Fruit fly (Drosophila melanogaster) whole organism: ENCODE results near the gene CG5412.

ENCODE experiments used
- CG8478 ChIP-seq: fragments of >200 bp; optimal IDR thresholded peaks from 2 replicates; lab custom pipeline; 2018; ENCODE audit warnings: inconsistent platforms
- Dll ChIP-seq: fragments of >200 bp; optimal IDR thresholded peaks from 2 replicates; lab custom pipeline; 2017
- EcR ChIP-seq, 2 experiments: fragments of >200 bp; optimal IDR thresholded peaks; 2 replicates each; lab custom pipeline; 2017; ENCODE audit warnings: missing biosample characterization in 2 of 2, missing genetic modification characterization in 2 of 2, missing genetic modification reagents in 2 of 2
- pan ChIP-seq: fragments of >200 bp; optimal IDR thresholded peaks from 2 replicates; lab custom pipeline; 2017
- psq ChIP-seq: fragments of >200 bp; optimal IDR thresholded peaks from 2 replicates; lab custom pipeline; 2017
- usp ChIP-seq: fragments of >200 bp; optimal IDR thresholded peaks from 2 replicates; lab custom pipeline; 2017; ENCODE audit warnings: missing biosample characterization, missing genetic modification characterization, mixed read lengths

Gene CG5412

DNA sequence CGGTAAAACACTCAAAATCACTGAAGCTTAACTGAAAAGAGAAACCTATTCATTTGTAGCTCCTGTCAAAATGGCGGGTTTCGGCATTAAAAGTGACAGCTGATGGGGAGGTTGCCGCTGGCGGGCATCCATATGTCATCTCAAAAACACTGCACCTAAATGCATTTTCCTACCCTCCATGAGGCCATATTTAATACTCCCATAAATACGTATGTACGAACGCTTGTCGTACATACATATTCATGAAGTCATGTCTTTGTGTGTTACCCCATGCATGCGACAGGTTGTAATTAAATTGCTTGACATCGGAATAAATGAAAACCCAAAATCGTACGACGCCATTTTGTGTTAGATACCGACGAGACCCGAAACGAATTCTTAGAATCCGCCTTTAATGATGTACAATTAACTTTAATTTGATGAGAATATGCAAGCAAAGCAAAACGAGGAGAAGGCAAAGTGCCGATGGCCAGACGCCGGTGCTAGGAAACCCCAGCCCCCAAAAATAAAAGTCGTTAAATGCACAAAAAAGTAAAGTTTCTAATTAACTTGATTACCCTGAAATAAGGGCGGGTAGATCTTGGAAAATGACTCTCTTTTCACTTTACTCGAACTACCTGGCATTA lies 19.6 kb downstream of the CG5412 start:
- no peak for TF ChIP-seq pan (lab: Kevin White, UChicago)
- no peak for TF ChIP-seq CG8478 (lab: Kevin White, UChicago)
- no peak for TF ChIP-seq Dll (lab: Kevin White, UChicago)
- TF ChIP-seq usp (GFP tag; lab: Kevin White, UChicago), result no peak
- no peak for TF ChIP-seq EcR (GFP tag; optimal IDR thresholded peaks at IDR 0.05; lab: Kevin White, UChicago)
- no peak for TF ChIP-seq psq

- no peak for TF ChIP-seq usp (GFP tag; lab: Kevin White, UChicago)
- TF ChIP-seq pan (lab: Kevin White, UChicago), result no peak
- no peak for TF ChIP-seq CG8478 (lab: Kevin White, UChicago)
- no peak for TF ChIP-seq psq
- no peak for TF ChIP-seq Dll (lab: Kevin White, UChicago)
- no peak for TF ChIP-seq EcR (GFP tag; optimal IDR thresholded peaks at IDR 0.05; lab: Kevin White, UChicago)
Observed at dm6 chr3R:20597407-20598325, 20.8 kb downstream of the CG5412 start.

DNA sequence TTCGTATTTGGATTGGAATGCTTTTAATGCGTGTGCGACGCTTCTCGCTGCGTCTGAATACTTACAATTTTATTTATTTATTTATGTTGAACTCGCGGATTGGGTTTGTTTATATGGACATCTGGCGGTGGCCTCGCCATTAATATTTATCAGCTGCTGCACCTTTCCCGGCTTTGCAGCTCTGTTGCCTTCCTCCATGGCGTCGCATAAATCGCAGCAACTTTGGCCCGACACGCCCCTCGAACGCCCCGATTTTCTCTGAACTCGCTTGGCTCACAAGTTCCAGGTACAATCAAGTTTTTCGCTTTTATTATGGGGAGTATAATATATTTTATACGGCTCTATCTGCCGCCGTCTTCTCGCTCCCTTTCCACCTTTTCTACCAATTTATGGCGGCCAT lies 23.3 kb downstream of the CG5412 start:
- TF ChIP-seq psq (no peak), EcR (GFP tag; optimal IDR thresholded peaks at IDR 0.05; lab: Kevin White, UChicago) (no peak), Dll (lab: Kevin White, UChicago) (no peak), CG8478 (lab: Kevin White, UChicago) (no peak), usp (GFP tag; lab: Kevin White, UChicago) (no peak), pan (lab: Kevin White, UChicago) (no peak)

dm6 chr3R:20602599-20602998 lies 25.7 kb downstream of the CG5412 start:
- no peak for TF ChIP-seq usp (GFP tag; lab: Kevin White, UChicago)
- no peak for TF ChIP-seq CG8478 (lab: Kevin White, UChicago)
- TF ChIP-seq EcR (GFP tag; optimal IDR thresholded peaks at IDR 0.05; lab: Kevin White, UChicago), result no peak
- TF ChIP-seq Dll (lab: Kevin White, UChicago), result no peak
- no peak for TF ChIP-seq pan (lab: Kevin White, UChicago)
- no peak for TF ChIP-seq psq

DNA sequence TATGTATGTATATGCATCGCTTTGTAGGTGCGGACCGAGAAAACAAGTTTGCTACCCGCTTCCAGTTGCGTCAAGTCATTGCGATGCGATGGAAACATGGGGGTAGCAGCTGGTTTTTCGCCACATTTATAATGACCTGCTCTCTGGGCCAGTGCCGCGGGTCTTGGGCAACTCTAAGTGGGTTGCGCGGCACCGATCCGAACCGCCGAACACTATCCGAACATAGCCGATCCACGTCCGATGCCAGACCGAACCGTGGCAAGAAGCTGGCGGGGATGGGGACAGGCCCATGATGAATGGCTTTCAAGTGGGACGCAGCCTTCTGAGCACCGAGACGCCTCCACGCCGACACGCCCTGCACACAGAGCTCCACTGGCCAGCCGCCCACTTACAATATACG lies 27.2 kb downstream of the CG5412 start:
- TF ChIP-seq CG8478 (lab: Kevin White, UChicago) (no peak), EcR (GFP tag; optimal IDR thresholded peaks at IDR 0.05; lab: Kevin White, UChicago) (no peak), pan (lab: Kevin White, UChicago) (no peak), Dll (lab: Kevin White, UChicago) (no peak), usp (GFP tag; lab: Kevin White, UChicago) (no peak), psq (no peak)

dm6 chr3R:20605078-20605477 lies 28.2 kb downstream of the CG5412 start:
- TF ChIP-seq CG8478 (lab: Kevin White, UChicago) (no peak), usp (GFP tag; lab: Kevin White, UChicago) (no peak), pan (lab: Kevin White, UChicago) (no peak), Dll (lab: Kevin White, UChicago) (no peak), EcR (GFP tag; optimal IDR thresholded peaks at IDR 0.05; lab: Kevin White, UChicago) (no peak), psq (no peak)

- TF ChIP-seq CG8478 (lab: Kevin White, UChicago), result no peak
- TF ChIP-seq pan (lab: Kevin White, UChicago), result no peak
- no peak for TF ChIP-seq psq
- TF ChIP-seq usp (GFP tag; lab: Kevin White, UChicago), result no peak
- no peak for TF ChIP-seq Dll (lab: Kevin White, UChicago)
- no peak for TF ChIP-seq EcR (GFP tag; optimal IDR thresholded peaks at IDR 0.05; lab: Kevin White, UChicago)
Observed at dm6 chr3R:20605562-20606155, 28.8 kb downstream of the CG5412 start.

DNA sequence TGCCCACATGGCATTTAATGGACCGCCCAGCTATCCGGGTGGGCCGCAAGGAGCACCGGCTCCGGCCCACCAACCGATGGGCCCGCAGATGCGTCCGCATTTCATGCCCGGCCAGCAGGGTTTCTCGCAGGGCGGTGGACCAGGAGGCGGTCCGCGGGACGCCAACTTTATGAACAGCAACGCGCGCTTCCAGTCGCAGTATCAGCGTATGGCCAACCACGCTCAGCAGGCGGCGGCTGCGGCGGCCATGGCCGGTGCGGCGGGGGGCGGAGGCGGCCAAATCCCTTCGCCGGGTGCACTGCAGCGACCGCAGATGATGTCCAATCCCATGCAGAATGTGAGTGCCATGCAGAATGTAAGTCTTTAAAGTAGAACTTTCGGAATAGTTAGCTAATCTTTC lies 31.3 kb downstream of the CG5412 start:
- TF ChIP-seq psq (no peak), pan (lab: Kevin White, UChicago) (no peak), CG8478 (lab: Kevin White, UChicago) (no peak), Dll (lab: Kevin White, UChicago) (no peak), EcR (GFP tag; optimal IDR thresholded peaks at IDR 0.05; lab: Kevin White, UChicago) (no peak), usp (GFP tag; lab: Kevin White, UChicago) (no peak)

dm6 chr3R:20616801-20617200 lies 39.9 kb downstream of the CG5412 start, which contains the start of gene CG15923:
CG15923 (minus strand) TSS chr3R:20616901.
- no peak for TF ChIP-seq Dll (lab: Kevin White, UChicago)
- TF ChIP-seq psq, result no peak
- TF ChIP-seq usp (GFP tag; lab: Kevin White, UChicago), result no peak
- no peak for TF ChIP-seq pan (lab: Kevin White, UChicago)

dm6 chr3R:20617583-20617982 lies 40.7 kb downstream of the CG5412 start, which contains the start of gene CG5466:
CG5466 (plus strand) TSS chr3R:20617883.
- TF ChIP-seq CG8478 (lab: Kevin White, UChicago) (no peak), usp (GFP tag; lab: Kevin White, UChicago) (no peak), Dll (lab: Kevin White, UChicago) (no peak)

DNA sequence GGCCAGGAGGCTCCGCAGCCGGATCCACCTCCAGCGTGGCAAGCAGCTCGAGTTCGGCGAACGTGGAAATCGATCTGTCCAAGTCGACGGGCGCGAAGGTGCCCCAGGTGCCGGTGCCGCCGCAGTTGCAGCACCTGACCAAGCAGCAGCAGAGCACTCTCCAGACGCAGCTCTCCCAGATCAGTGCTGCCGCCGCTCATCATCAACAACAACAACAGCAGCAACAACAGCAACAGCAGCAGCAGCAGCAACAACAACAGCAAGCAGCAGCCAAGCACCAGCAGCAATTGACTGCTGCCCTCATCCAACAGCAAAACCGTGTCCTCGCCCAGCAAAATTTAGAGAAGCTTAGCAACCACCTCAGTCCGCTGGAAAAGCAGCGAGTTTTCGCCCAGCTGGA lies 42.1 kb downstream of the CG5412 start:
- TF ChIP-seq CG8478 (lab: Kevin White, UChicago) (no peak), usp (GFP tag; lab: Kevin White, UChicago) (no peak), pan (lab: Kevin White, UChicago) (no peak), EcR (GFP tag; optimal IDR thresholded peaks at IDR 0.05; lab: Kevin White, UChicago) (no peak), Dll (lab: Kevin White, UChicago) (no peak), psq (no peak)
